Worm (Caenorhabditis elegans) whole organism, L2 larva: ENCODE data around the gene Y38A10A.2.

ENCODE experiments used
- C34F6.9 ChIP-seq: fragments of 150-350 bp; optimal IDR thresholded peaks from 2 replicates; lab custom pipeline; 2014; ENCODE audit warnings: missing biosample characterization, missing genetic modification characterization
- F13H6.1 ChIP-seq: sonication (generic microtip); optimal IDR thresholded peaks from 2 replicates; lab custom pipeline; 2016; ENCODE audit warnings: missing genetic modification characterization, missing compliant biosample characterization
- R02D3.7 ChIP-seq: fragments of 150-350 bp; optimal IDR thresholded peaks from 2 replicates; lab custom pipeline; 2014; ENCODE audit warnings: missing biosample characterization, missing genetic modification characterization
- aly-2 ChIP-seq: fragments of 150-350 bp; optimal IDR thresholded peaks from 2 replicates; lab custom pipeline; 2014; ENCODE audit warnings: missing biosample characterization, missing genetic modification characterization
- ama-1 ChIP-seq: fragments of 150-350 bp; optimal IDR thresholded peaks from 2 replicates; lab custom pipeline; 2018; ENCODE audit warnings: inconsistent platforms
- blmp-1 ChIP-seq: sonication (generic microtip); optimal IDR thresholded peaks from 2 replicates; lab custom pipeline; 2017; ENCODE audit warnings: missing genetic modification characterization, mild to moderate bottlenecking, missing compliant biosample characterization, antibody characterized with exemption, moderate library complexity; ENCODE audit not compliant: insufficient read depth
- ceh-16 ChIP-seq: fragments of 150-350 bp; optimal IDR thresholded peaks from 2 replicates; lab custom pipeline; 2014; ENCODE audit warnings: missing biosample characterization, missing genetic modification characterization
- ceh-82 ChIP-seq: fragments of 150-350 bp; optimal IDR thresholded peaks from 2 replicates; lab custom pipeline; 2014; ENCODE audit warnings: missing biosample characterization, missing genetic modification characterization
- crh-2 ChIP-seq: sonication (generic microtip); optimal IDR thresholded peaks from 2 replicates; lab custom pipeline; 2017; ENCODE audit warnings: missing biosample characterization, missing genetic modification characterization
- dmd-4 ChIP-seq: sonication (generic microtip); optimal IDR thresholded peaks from 2 replicates; lab custom pipeline; 2017; ENCODE audit warnings: missing biosample characterization, missing genetic modification characterization
- egl-27 ChIP-seq: sonication (generic microtip); optimal IDR thresholded peaks from 3 replicates; lab custom pipeline; 2017; ENCODE audit warnings: missing biosample characterization, missing genetic modification reagents, missing genetic modification characterization
- elt-1 ChIP-seq: fragments of 150-350 bp; optimal IDR thresholded peaks from 2 replicates; lab custom pipeline; 2014; ENCODE audit warnings: missing biosample characterization, missing genetic modification characterization
- fos-1 ChIP-seq: fragments of 150-350 bp; optimal IDR thresholded peaks from 2 replicates; lab custom pipeline; 2014; ENCODE audit warnings: missing biosample characterization, missing genetic modification characterization
- gmeb-1 ChIP-seq: fragments of 150-350 bp; optimal IDR thresholded peaks from 2 replicates; lab custom pipeline; 2014; ENCODE audit warnings: missing biosample characterization, missing genetic modification characterization
- lin-11 ChIP-seq: fragments of 150-350 bp; sonication (generic microtip); optimal IDR thresholded peaks from 2 replicates; lab custom pipeline; 2014; ENCODE audit warnings: missing biosample characterization, missing genetic modification characterization, inconsistent platforms, mixed read lengths
- lin-13 ChIP-seq: fragments of 150-350 bp; optimal IDR thresholded peaks from 2 replicates; lab custom pipeline; 2014; ENCODE audit warnings: missing biosample characterization, missing genetic modification reagents, missing genetic modification characterization
- lsy-2 ChIP-seq, 2 experiments: fragments of 150-350 bp in 1 of 2; sonication (generic microtip) in 1 of 2; optimal IDR thresholded peaks; 2 replicates each; lab custom pipeline; 2014 to 2017; ENCODE audit warnings: missing biosample characterization in 2 of 2, missing genetic modification characterization in 2 of 2
- mab-5 ChIP-seq: fragments of 150-350 bp; optimal IDR thresholded peaks from 2 replicates; lab custom pipeline; 2014; ENCODE audit warnings: missing biosample characterization, missing genetic modification characterization
- mbf-1 ChIP-seq: sonication (generic microtip); optimal IDR thresholded peaks from 2 replicates; lab custom pipeline; 2017; ENCODE audit warnings: missing biosample characterization, missing genetic modification characterization
- nhr-10 ChIP-seq: sonication (generic microtip); optimal IDR thresholded peaks from 2 replicates; lab custom pipeline; 2017; ENCODE audit warnings: missing biosample characterization, missing genetic modification characterization
- nhr-11 ChIP-seq: fragments of 150-350 bp; optimal IDR thresholded peaks from 2 replicates; lab custom pipeline; 2014; ENCODE audit warnings: missing biosample characterization, missing genetic modification characterization
- nhr-129 ChIP-seq: fragments of 150-350 bp; optimal IDR thresholded peaks from 2 replicates; lab custom pipeline; 2014; ENCODE audit warnings: missing biosample characterization, missing genetic modification characterization
- nhr-21 ChIP-seq: fragments of 150-350 bp; optimal IDR thresholded peaks from 2 replicates; lab custom pipeline; 2014; ENCODE audit warnings: missing biosample characterization, missing genetic modification characterization
- nhr-23 ChIP-seq: fragments of 150-350 bp; optimal IDR thresholded peaks from 2 replicates; lab custom pipeline; 2014; ENCODE audit warnings: missing biosample characterization, missing genetic modification reagents, missing genetic modification characterization
- nhr-25 ChIP-seq: fragments of 150-350 bp; sonication (generic microtip); optimal IDR thresholded peaks from 3 replicates; lab custom pipeline; 2014; ENCODE audit warnings: missing biosample characterization, missing genetic modification characterization
- sem-4 ChIP-seq: fragments of 150-350 bp; optimal IDR thresholded peaks from 2 replicates; lab custom pipeline; 2014; ENCODE audit warnings: missing biosample characterization, missing genetic modification reagents, missing genetic modification characterization
- skn-1 ChIP-seq: sonication (generic microtip); optimal IDR thresholded peaks from 2 replicates; lab custom pipeline; 2017; ENCODE audit warnings: missing biosample characterization, missing genetic modification characterization
- sma-3 ChIP-seq: sonication (generic microtip); optimal IDR thresholded peaks from 2 replicates; lab custom pipeline; 2016; ENCODE audit warnings: missing genetic modification reagents, missing genetic modification characterization, missing compliant biosample characterization
- sma-9 ChIP-seq, 2 experiments: fragments of 150-350 bp in 1 of 2; sonication (generic microtip) in 1 of 2; optimal IDR thresholded peaks; 2 replicates each; lab custom pipeline; 2014 to 2016; ENCODE audit warnings: missing genetic modification characterization in 2 of 2, mild to moderate bottlenecking in 1 of 2, missing biosample characterization in 1 of 2, missing compliant biosample characterization in 1 of 2, missing genetic modification reagents in 1 of 2, moderate library complexity in 1 of 2
- snpc-4 ChIP-seq: fragments of 150-350 bp; optimal IDR thresholded peaks from 2 replicates; lab custom pipeline; 2014; ENCODE audit warnings: missing biosample characterization, missing genetic modification characterization
- unc-55 ChIP-seq: fragments of 150-350 bp; sonication (generic microtip); optimal IDR thresholded peaks from 3 replicates; lab custom pipeline; 2014; ENCODE audit warnings: missing biosample characterization, missing genetic modification reagents, missing genetic modification characterization
- unc-62 ChIP-seq: fragments of 150-350 bp; optimal IDR thresholded peaks from 2 replicates; lab custom pipeline; 2014; ENCODE audit warnings: missing biosample characterization, missing genetic modification reagents, missing genetic modification characterization
- ztf-4 ChIP-seq: fragments of 150-350 bp; optimal IDR thresholded peaks from 2 replicates; lab custom pipeline; 2014; ENCODE audit warnings: missing biosample characterization, missing genetic modification characterization

The Y38A10A.2 gene

DNA sequence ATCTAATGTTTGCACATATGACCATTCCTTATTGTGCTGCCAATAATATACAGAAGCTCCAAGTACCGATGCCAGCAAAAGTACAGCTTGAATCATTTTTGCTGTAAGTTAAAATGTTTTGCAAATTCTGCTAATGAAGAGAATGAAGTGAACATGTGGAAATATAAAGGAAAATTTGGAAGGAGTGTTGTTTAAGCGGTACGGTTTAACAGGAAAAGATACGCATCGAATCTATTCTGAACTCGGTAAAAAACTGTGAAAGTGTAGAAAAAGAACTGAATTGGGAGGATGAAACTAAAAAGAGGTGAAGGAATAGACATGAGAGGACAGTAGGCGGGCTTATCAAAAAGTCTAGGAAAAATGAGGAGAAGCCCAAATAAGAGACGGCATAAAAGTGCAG lies at the start of gene Y38A10A.2:
Y38A10A.2 (minus strand) TSS at position 101 of the 400 bp plus-strand sequence.
- no peak for TF ChIP-seq unc-62 (GFP tag; lab: Kevin White, UChicago)
- no peak for TF ChIP-seq elt-1 (tag; lab: Kevin White, UChicago)
- no peak for TF ChIP-seq ceh-16 (tag; lab: Kevin White, UChicago)
- no peak for TF ChIP-seq nhr-11 (tag; lab: Kevin White, UChicago)
- no peak for TF ChIP-seq snpc-4 (tag; lab: Kevin White, UChicago)
- TF ChIP-seq sma-3 (GFP tag; lab: Kevin White, UChicago), result no peak
- TF ChIP-seq fos-1 (tag; lab: Kevin White, UChicago), result no peak
- no peak for TF ChIP-seq dmd-4
- TF ChIP-seq lin-11 (tag; lab: Kevin White, UChicago), result no peak

DNA sequence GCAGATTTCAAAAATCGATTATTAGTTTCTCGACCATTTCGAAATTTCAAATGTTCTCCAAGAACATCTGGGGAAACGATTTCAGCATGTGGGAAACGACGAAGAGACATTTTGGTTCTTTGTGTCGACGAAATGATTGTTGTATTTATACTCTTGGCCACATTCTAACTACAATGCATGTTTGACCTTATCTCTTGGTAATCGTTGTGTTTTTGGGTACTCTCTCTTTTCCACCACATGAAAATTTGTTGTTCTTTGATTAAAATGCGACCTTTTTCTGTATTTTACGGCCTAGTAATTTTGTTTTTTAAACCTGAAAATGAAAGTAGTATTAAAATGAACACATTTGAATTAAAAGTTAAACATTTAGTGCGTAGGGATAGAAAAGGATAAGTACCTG lies 49.6 kb upstream of the Y38A10A.2 start, which contains the start of gene F17A9.5:
F17A9.5 (minus strand) TSS at position 175 of the 400 bp plus-strand sequence.
- no peak for TF ChIP-seq nhr-23 (tag; lab: Kevin White, UChicago)
- TF ChIP-seq sma-9 (GFP tag; optimal IDR thresholded peaks at IDR 0.05; lab: Kevin White, UChicago), result peak; percentile 24
- no peak for TF ChIP-seq sma-9 (tag; optimal IDR thresholded peaks at IDR 0.05; lab: Kevin White, UChicago)

DNA sequence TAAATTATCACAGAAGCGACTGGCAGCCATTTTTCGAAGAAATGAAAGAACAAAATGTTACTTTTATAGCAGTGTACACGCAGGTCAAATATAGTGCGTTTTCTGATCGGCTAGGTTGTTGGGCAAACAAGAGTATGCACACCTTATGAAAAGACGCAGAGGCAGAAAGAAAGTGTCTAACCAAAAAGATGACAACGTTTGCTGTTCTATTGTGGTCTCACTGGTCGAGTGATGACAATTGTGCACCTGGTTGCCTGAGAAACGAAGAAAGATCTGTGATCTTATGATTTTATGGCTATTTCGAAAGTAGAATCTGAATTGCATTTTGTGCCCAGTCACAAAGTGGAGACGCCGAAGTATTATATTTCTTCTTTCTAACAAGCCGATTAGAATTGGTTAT lies 47.3 kb upstream of the Y38A10A.2 start, which contains the start of gene F17A9.4:
F17A9.4 (minus strand) TSS at position 97 of the 400 bp plus-strand sequence.
- TF ChIP-seq skn-1 (tag; lab: Kevin White, UChicago), result peak; percentile 90
- TF ChIP-seq lsy-2 (tag; optimal IDR thresholded peaks at IDR 0.05; lab: Kevin White, UChicago), result no peak
- peak; percentile 45 for TF ChIP-seq fos-1 (tag; lab: Kevin White, UChicago)
- TF ChIP-seq nhr-129 (tag; lab: Kevin White, UChicago), result peak; percentile 36
- TF ChIP-seq nhr-25, result no peak
- TF ChIP-seq ceh-16 (tag; lab: Kevin White, UChicago), result no peak
- peak; percentile 57 for TF ChIP-seq sma-9 (GFP tag; optimal IDR thresholded peaks at IDR 0.05; lab: Kevin White, UChicago)
- no peak for TF ChIP-seq sma-9 (tag; optimal IDR thresholded peaks at IDR 0.05; lab: Kevin White, UChicago)
- no peak for TF ChIP-seq ceh-82 (tag; lab: Kevin White, UChicago)
- no peak for TF ChIP-seq elt-1 (tag; lab: Kevin White, UChicago)
- TF ChIP-seq sma-3 (GFP tag; lab: Kevin White, UChicago), result peak; percentile 6
- no peak for TF ChIP-seq sem-4 (tag; lab: Kevin White, UChicago)
- TF ChIP-seq egl-27, result no peak
- peak; percentile 12 for TF ChIP-seq lin-11 (tag; lab: Kevin White, UChicago)
- TF ChIP-seq F13H6.1, result peak; percentile 45

DNA sequence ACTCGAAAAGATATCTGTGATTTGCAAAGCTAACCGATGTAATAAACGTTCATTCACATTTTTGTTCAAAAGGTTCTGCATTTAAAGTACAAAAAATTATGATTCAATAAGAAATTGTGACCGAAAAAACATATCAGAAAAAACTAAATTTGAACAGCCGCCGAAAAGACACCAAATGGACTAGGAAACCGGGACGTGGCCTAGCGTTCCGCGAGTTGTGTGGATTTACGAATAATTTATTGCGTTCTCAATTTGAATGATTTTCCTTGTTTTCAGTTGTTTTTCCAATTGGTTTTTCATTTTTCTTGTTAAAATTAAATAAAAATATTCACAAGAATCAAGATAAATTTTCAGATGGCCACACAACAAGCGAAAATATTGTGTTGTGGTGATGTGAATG lies 44.2 kb upstream of the Y38A10A.2 start, which contains the start of gene cwf-19L1:
cwf-19L1 (plus strand) TSS at position 355 of the 400 bp plus-strand sequence.
- TF ChIP-seq gmeb-1 (tag; lab: Kevin White, UChicago) (peak; percentile 93), nhr-21 (tag; lab: Kevin White, UChicago) (peak; percentile 57), sem-4 (tag; lab: Kevin White, UChicago) (peak; percentile 22), nhr-11 (tag; lab: Kevin White, UChicago) (no peak), sma-3 (GFP tag; lab: Kevin White, UChicago) (peak; percentile 35), fos-1 (tag; lab: Kevin White, UChicago) (peak; percentile 9), sma-9 (GFP tag; optimal IDR thresholded peaks at IDR 0.05; lab: Kevin White, UChicago) (peak; percentile 84), sma-9 (tag; optimal IDR thresholded peaks at IDR 0.05; lab: Kevin White, UChicago) (no peak), ztf-4 (no peak), mab-5 (tag; lab: Kevin White, UChicago) (peak; percentile 90), snpc-4 (tag; lab: Kevin White, UChicago) (peak; percentile 24), elt-1 (tag; lab: Kevin White, UChicago) (no peak), F13H6.1 (peak; percentile 41), crh-2 (tag; lab: Kevin White, UChicago) (peak; percentile 68), lin-13 (GFP tag; lab: Kevin White, UChicago) (peak; percentile 35), nhr-10 (tag; lab: Kevin White, UChicago) (no peak), nhr-25 (peak; percentile 53), ama-1 (lab: Kevin White, UChicago) (peak; percentile 24), unc-62 (GFP tag; lab: Kevin White, UChicago) (peak; percentile 3), lsy-2 (tag; optimal IDR thresholded peaks at IDR 0.05; lab: Kevin White, UChicago) (peak; percentile 13 to 77), C34F6.9 (tag; lab: Kevin White, UChicago) (peak; percentile 76), dmd-4 (no peak), unc-55 (peak; percentile 83), nhr-129 (tag; lab: Kevin White, UChicago) (peak; percentile 48), mbf-1 (tag; lab: Kevin White, UChicago) (no peak), R02D3.7 (tag; lab: Kevin White, UChicago) (peak; percentile 65)

DNA sequence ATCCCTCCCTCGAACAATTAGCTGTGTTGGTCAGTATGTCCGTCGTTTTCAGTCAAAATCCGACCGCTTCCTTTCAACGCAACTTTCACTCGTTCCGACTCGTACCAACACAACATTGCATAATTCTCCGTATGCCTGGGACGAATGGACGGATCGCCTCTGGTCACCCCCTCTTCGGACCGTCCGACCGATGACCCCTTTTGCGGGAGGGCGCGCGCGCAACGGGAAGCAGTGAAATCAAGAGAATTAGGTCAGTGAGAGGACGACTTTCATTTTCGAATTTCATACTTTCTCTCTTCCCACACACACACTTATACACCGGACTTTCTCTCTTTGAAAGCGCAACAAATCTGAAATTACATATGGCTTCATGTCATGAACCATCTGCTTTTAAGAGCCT lies 42.1 kb upstream of the Y38A10A.2 start, which contains the start of gene atf-8:
atf-8 (plus strand) TSS at position 234 of the 400 bp plus-strand sequence.
- TF ChIP-seq R02D3.7 (tag; lab: Kevin White, UChicago) (no peak), blmp-1 (peak; percentile 98), sem-4 (tag; lab: Kevin White, UChicago) (no peak), crh-2 (tag; lab: Kevin White, UChicago) (no peak), aly-2 (tag; lab: Kevin White, UChicago) (no peak), gmeb-1 (tag; lab: Kevin White, UChicago) (no peak)
